Fruit fly (Drosophila melanogaster): ENCODE results near the gene EMC4.
A peak's percentile ranks its signal among the peaks of the same experiment; 100 is the strongest.

dm6 chr3L:22851172-22852128 lies 16.6 kb downstream of the EMC4 start:
- TF ChIP-seq MESR4 (GFP tag; optimal IDR thresholded peaks at IDR 0.05): no peak
- TF ChIP-seq CG10431 (GFP tag; optimal IDR thresholded peaks at IDR 0.05): no peak
- TF ChIP-seq caup (GFP tag; optimal IDR thresholded peaks at IDR 0.05; ENCODE audit: severe bottlenecking): no peak
- no peak for TF ChIP-seq gce (GFP tag; IDR thresholded peaks at IDR 0.05)
- peak; percentile 77 for TF ChIP-seq Adf1 (GFP tag; IDR thresholded peaks at IDR 0.05)
- TF ChIP-seq CG9437 (GFP tag; optimal IDR thresholded peaks at IDR 0.05): no peak
- no peak for TF ChIP-seq ac (GFP tag; optimal IDR thresholded peaks at IDR 0.05)
- peak; percentile 41 for TF ChIP-seq corto (GFP tag; optimal IDR thresholded peaks at IDR 0.05)
